Fruit fly (Drosophila melanogaster) whole organism, adult: Measurements from ENCODE around the gene CG31800.
A peak's percentile ranks its signal among the peaks of the same experiment; 100 is the strongest.

Source experiments
- CG11617 ChIP-seq: fragments of 200-800 bp; sonication (Bioruptor generic); optimal IDR thresholded peaks from 2 replicates; lab custom pipeline; 2017; ENCODE audit warnings: mild to moderate bottlenecking, missing biosample characterization, missing genetic modification reagents, missing genetic modification characterization
- CG12768 ChIP-seq: fragments of 200-800 bp; sonication (Bioruptor generic); optimal IDR thresholded peaks from 2 replicates; lab custom pipeline; 2017; ENCODE audit warnings: missing biosample characterization, missing genetic modification characterization, mild to moderate bottlenecking, moderate library complexity, missing genetic modification reagents
- CG14711 ChIP-seq: fragments of 200-800 bp; sonication (Bioruptor generic); optimal IDR thresholded peaks from 2 replicates; lab custom pipeline; 2018; ENCODE audit warnings: missing biosample characterization, mild to moderate bottlenecking, missing genetic modification characterization, moderate library complexity
- CG1620 ChIP-seq: fragments of 200-800 bp; sonication (Bioruptor generic); optimal IDR thresholded peaks from 2 replicates; lab custom pipeline; 2016; ENCODE audit warnings: missing biosample characterization, missing genetic modification characterization
- CG33017 ChIP-seq: fragments of 200-800 bp; sonication (Bioruptor generic); optimal IDR thresholded peaks from 2 replicates; lab custom pipeline; 2018; ENCODE audit warnings: missing biosample characterization, mild to moderate bottlenecking, missing genetic modification characterization, moderate library complexity
- CG5204 ChIP-seq: fragments of 200-800 bp; sonication (Bioruptor generic); optimal IDR thresholded peaks from 2 replicates; lab custom pipeline; 2016; ENCODE audit warnings: missing biosample characterization, missing genetic modification characterization
- CG7045 ChIP-seq: fragments of 200-800 bp; sonication (Bioruptor generic); optimal IDR thresholded peaks from 2 replicates; lab custom pipeline; 2017; ENCODE audit warnings: missing biosample characterization, mild to moderate bottlenecking, missing genetic modification characterization
- CG7101 ChIP-seq: fragments of 200-800 bp; sonication (Bioruptor generic); optimal IDR thresholded peaks from 2 replicates; lab custom pipeline; 2018; ENCODE audit warnings: missing biosample characterization, mild to moderate bottlenecking, missing genetic modification characterization, moderate library complexity
- Clk ChIP-seq: fragments of 200-800 bp; sonication (Bioruptor generic); optimal IDR thresholded peaks from 2 replicates; lab custom pipeline; 2017; ENCODE audit warnings: missing biosample characterization, missing genetic modification characterization
- Crg-1 ChIP-seq: fragments of 200-800 bp; sonication (Bioruptor generic); optimal IDR thresholded peaks from 2 replicates; lab custom pipeline; 2016; ENCODE audit warnings: missing biosample characterization, missing genetic modification characterization
- Hr96 ChIP-seq: fragments of 200-800 bp; sonication (Bioruptor generic); optimal IDR thresholded peaks from 2 replicates; lab custom pipeline; 2016; ENCODE audit warnings: missing biosample characterization, missing genetic modification characterization
- Mnt ChIP-seq: fragments of 200-800 bp; sonication (Bioruptor generic); optimal IDR thresholded peaks from 2 replicates; lab custom pipeline; 2016; ENCODE audit warnings: missing biosample characterization, mild to moderate bottlenecking, missing genetic modification characterization
- bab1 ChIP-seq: fragments of 200-800 bp; sonication (Bioruptor generic); optimal IDR thresholded peaks from 3 replicates; lab custom pipeline; 2019; ENCODE audit warnings: missing biosample characterization, mild to moderate bottlenecking, missing genetic modification characterization, moderate library complexity
- cic ChIP-seq: fragments of 200-800 bp; sonication (Bioruptor generic); optimal IDR thresholded peaks from 2 replicates; lab custom pipeline; 2017; ENCODE audit warnings: missing biosample characterization, mild to moderate bottlenecking, missing genetic modification characterization, moderate library complexity
- cnc ChIP-seq, 2 experiments: fragments of >200 bp; optimal IDR thresholded peaks; 2 replicates each; lab custom pipeline; 2017
- kay ChIP-seq: fragments of 200-800 bp; sonication (Bioruptor generic); peaks from one replicate; lab custom pipeline; 2016; ENCODE audit warnings: missing biosample characterization, missing genetic modification characterization, borderline replicate concordance
- ovo ChIP-seq: fragments of 200-800 bp; sonication (Bioruptor generic); optimal IDR thresholded peaks from 2 replicates; lab custom pipeline; 2016; ENCODE audit warnings: missing biosample characterization, missing genetic modification characterization
- pad ChIP-seq: fragments of 200-800 bp; sonication (Bioruptor generic); optimal IDR thresholded peaks from 3 replicates; lab custom pipeline; 2017; ENCODE audit warnings: missing biosample characterization, missing genetic modification characterization, mild to moderate bottlenecking, moderate library complexity, missing genetic modification reagents
- tj ChIP-seq: fragments of 200-800 bp; sonication (Bioruptor generic); optimal IDR thresholded peaks from 3 replicates; lab custom pipeline; 2017; ENCODE audit warnings: missing biosample characterization, mild to moderate bottlenecking, missing genetic modification characterization, moderate library complexity
- toe ChIP-seq: fragments of 200-800 bp; sonication (Bioruptor generic); optimal IDR thresholded peaks from 2 replicates; lab custom pipeline; 2016; ENCODE audit warnings: missing biosample characterization, missing genetic modification characterization

Gene CG31800

DNA sequence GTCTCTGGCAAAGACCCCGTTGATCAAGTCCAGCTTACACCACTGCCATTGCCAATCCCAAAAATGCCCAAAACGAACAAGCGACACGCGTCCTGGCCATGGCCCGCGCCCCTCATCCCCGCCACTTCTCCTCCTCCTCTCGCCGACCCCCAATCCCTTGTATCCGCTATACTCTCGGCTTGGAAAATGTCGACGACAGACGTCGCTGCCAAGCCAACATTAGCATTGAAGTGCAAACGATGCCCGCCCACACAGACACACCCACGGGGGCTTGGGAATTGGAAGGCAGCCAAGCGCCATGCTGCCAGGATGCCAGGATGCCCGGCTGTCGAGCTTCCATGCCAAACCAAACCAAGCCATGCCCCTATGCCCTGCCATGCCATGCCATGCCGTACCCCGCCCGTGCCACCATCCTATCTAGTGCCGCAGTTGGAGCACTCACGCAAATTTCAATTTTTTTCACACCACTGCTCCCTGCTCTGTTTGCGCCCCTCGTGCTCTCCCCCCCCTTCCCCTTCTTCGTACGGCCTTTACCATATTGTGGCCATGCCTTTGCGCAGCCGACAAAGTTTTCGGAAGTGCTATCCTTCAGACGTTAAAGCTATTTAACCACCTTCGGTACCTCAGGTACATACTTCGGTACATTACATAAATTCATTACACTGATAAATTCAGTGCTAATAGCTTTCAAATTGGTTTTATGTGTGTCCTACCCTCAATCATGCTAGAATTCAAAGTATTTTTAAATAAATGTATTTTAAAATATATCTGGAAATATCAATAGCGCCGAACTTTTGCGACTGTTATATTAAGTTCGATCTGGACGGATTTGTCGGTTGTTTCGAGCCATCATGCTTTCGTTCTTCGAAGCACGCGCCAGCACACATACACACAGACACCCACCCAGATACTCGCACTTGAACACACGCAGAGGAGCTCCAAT lies 12.8 kb downstream of the CG31800 start:
- TF ChIP-seq CG7101 (peak; percentile 72), Crg-1 (GFP tag; lab: Kevin White, UChicago) (no peak), kay (GFP tag; lab: Kevin White, UChicago) (peak; percentile 54), toe (GFP tag; lab: Kevin White, UChicago) (no peak), CG12768 (GFP tag; lab: Kevin White, UChicago) (peak; percentile 45), Mnt (GFP tag; lab: Kevin White, UChicago) (peak; percentile 0), CG14711 (tag; lab: Kevin White, UChicago) (peak; percentile 9), pad (peak; percentile 40), cic (GFP tag; lab: Kevin White, UChicago) (no peak), CG1620 (GFP tag; lab: Kevin White, UChicago) (no peak), CG33017 (tag; lab: Kevin White, UChicago) (peak; percentile 80), CG5204 (GFP tag; lab: Kevin White, UChicago) (peak; percentile 49), Hr96 (GFP tag; lab: Kevin White, UChicago) (no peak), ovo (GFP tag; lab: Kevin White, UChicago) (no peak), cnc (optimal IDR thresholded peaks at IDR 0.05; lab: Kevin White, UChicago) (no peak), bab1 (GFP tag; lab: Kevin White, UChicago) (no peak), Clk (peak; percentile 64), CG11617 (GFP tag; lab: Kevin White, UChicago) (peak; percentile 71), CG7045 (GFP tag; lab: Kevin White, UChicago) (peak; percentile 74), tj (GFP tag; lab: Kevin White, UChicago) (peak; percentile 1)

DNA sequence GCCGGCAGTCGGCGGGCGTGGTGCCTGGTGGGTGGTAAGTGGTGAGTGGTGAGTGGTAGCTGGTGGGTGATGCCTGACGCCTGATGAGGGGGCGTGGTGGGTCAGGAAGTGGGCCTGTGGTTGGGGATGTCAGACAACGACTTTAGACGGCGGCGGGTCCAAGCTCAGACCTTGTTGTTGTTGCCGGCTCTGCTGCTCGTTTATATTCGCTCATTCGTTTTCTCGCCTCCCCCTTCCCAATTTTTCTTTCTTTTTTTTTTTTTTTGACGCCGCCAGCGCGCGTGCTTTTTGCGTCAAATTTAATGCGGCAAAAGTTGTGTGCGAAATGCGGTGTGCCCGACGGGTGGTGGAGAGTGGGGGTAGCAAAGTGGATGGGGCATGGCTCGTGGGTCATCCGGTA lies 14.7 kb downstream of the CG31800 start:
- no peak for TF ChIP-seq cic (GFP tag; lab: Kevin White, UChicago)

DNA sequence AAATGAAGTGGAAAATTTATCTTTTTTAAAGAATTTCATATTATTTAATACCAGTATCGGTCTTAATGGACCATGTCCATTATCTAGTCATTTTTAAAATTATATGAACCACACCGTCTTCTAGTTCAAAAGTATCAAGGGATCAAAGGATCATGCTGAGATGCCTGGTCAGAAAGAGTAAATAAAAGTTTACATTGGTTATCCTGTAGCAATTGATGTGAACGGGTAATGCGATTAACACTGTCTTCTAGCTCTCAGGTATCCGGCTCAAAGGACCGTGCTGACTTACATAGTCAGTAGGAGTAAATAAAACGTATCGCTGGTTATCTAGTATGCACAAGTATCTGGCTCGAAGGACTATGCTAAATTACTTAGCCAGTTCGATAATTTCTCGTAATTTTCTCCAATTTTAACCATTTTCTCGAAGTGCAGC lies 15.2 kb downstream of the CG31800 start:
- peak; percentile 53 for TF ChIP-seq CG5204 (GFP tag; lab: Kevin White, UChicago)
- no peak for TF ChIP-seq CG7045 (GFP tag; lab: Kevin White, UChicago)

DNA sequence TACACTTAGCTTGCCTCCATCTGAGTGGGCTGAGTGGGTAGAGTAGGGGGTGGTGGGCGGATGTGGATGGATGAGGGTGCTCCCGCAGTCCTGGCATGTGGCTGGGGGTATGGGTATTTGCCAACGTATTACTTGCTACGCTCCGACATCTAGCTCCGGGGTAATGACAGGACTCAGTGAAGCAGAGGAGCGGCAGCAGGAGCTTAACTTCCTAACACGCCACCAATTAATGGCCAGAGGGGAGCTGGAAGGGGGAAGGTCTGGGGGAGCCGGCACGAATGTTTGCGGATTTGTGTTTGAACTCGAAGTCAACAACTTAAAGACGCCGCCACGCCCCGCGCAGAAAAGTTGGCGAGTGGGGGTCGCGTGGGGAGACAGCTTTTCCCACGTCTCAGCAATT lies 16.1 kb downstream of the CG31800 start:
- TF ChIP-seq bab1 (GFP tag; lab: Kevin White, UChicago), result no peak
- TF ChIP-seq ovo (GFP tag; lab: Kevin White, UChicago), result no peak
- no peak for TF ChIP-seq CG14711 (tag; lab: Kevin White, UChicago)
- TF ChIP-seq CG33017 (tag; lab: Kevin White, UChicago), result no peak
- TF ChIP-seq Mnt (GFP tag; lab: Kevin White, UChicago), result no peak
- TF ChIP-seq CG7045 (GFP tag; lab: Kevin White, UChicago), result no peak
- TF ChIP-seq CG1620 (GFP tag; lab: Kevin White, UChicago), result no peak
- no peak for TF ChIP-seq pad
- no peak for TF ChIP-seq CG5204 (GFP tag; lab: Kevin White, UChicago)
- no peak for TF ChIP-seq kay (GFP tag; lab: Kevin White, UChicago)
- no peak for TF ChIP-seq CG11617 (GFP tag; lab: Kevin White, UChicago)
- no peak for TF ChIP-seq tj (GFP tag; lab: Kevin White, UChicago)
- no peak for TF ChIP-seq Crg-1 (GFP tag; lab: Kevin White, UChicago)
- TF ChIP-seq Hr96 (GFP tag; lab: Kevin White, UChicago), result no peak
- TF ChIP-seq CG12768 (GFP tag; lab: Kevin White, UChicago), result no peak
- TF ChIP-seq Clk, result no peak
- no peak for TF ChIP-seq cnc (optimal IDR thresholded peaks at IDR 0.05; lab: Kevin White, UChicago)
- TF ChIP-seq toe (GFP tag; lab: Kevin White, UChicago), result no peak

DNA sequence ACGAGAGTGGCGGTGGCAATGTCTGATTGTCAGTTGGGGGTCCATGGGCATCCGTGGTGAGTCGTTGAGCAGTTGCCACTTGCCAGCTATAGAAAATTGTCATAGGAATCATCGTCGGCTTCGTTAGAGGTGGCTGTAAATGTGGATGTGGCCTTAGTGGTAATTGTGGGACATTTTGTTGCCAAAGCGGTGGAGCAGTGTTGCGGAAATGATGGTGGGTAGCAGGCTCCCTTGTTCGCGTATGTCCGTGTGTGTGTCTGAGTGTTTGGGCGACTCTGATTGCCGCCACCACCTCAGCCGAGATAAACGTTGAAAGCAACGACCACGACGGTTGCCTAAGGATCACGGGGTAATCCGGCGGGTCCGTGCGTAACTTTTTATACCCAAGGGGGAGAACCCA lies 17.3 kb downstream of the CG31800 start:
- TF ChIP-seq bab1 (GFP tag; lab: Kevin White, UChicago), result no peak
- no peak for TF ChIP-seq Mnt (GFP tag; lab: Kevin White, UChicago)
- TF ChIP-seq CG1620 (GFP tag; lab: Kevin White, UChicago), result no peak
- TF ChIP-seq CG7045 (GFP tag; lab: Kevin White, UChicago), result no peak
- no peak for TF ChIP-seq CG12768 (GFP tag; lab: Kevin White, UChicago)
- no peak for TF ChIP-seq CG33017 (tag; lab: Kevin White, UChicago)
- TF ChIP-seq CG7101, result no peak
- no peak for TF ChIP-seq CG11617 (GFP tag; lab: Kevin White, UChicago)
- no peak for TF ChIP-seq pad
- TF ChIP-seq CG14711 (tag; lab: Kevin White, UChicago), result no peak
- no peak for TF ChIP-seq Hr96 (GFP tag; lab: Kevin White, UChicago)
- no peak for TF ChIP-seq Crg-1 (GFP tag; lab: Kevin White, UChicago)
- no peak for TF ChIP-seq Clk
- no peak for TF ChIP-seq toe (GFP tag; lab: Kevin White, UChicago)
- no peak for TF ChIP-seq cnc (optimal IDR thresholded peaks at IDR 0.05; lab: Kevin White, UChicago)

DNA sequence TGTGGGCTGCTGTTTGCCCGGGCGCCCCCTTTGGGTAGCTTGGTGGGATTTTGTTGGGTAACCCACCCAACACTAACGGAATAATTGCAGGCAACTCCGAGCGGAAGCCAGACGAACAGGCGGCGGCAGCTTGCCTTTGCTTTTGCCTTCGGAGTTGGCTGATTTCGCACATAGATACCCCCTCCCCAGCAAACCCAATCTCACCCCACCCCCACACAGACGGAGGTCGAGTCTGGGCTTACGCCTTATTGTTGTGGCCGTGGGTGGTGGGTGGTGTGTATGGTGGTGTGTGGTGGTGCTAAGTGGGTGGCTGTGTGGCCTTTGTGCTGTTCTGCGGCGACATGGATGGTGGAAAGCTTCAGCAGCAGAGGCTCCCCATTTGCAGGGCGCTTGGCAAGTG lies 18.7 kb downstream of the CG31800 start:
- TF ChIP-seq kay (GFP tag; lab: Kevin White, UChicago), result no peak
- no peak for TF ChIP-seq CG7045 (GFP tag; lab: Kevin White, UChicago)
- no peak for TF ChIP-seq tj (GFP tag; lab: Kevin White, UChicago)
- no peak for TF ChIP-seq toe (GFP tag; lab: Kevin White, UChicago)
- no peak for TF ChIP-seq cnc (optimal IDR thresholded peaks at IDR 0.05; lab: Kevin White, UChicago)
- TF ChIP-seq Crg-1 (GFP tag; lab: Kevin White, UChicago), result no peak
- TF ChIP-seq CG7101, result no peak
- no peak for TF ChIP-seq Mnt (GFP tag; lab: Kevin White, UChicago)
- no peak for TF ChIP-seq ovo (GFP tag; lab: Kevin White, UChicago)
- TF ChIP-seq CG12768 (GFP tag; lab: Kevin White, UChicago), result no peak
- TF ChIP-seq Hr96 (GFP tag; lab: Kevin White, UChicago), result no peak
- TF ChIP-seq CG1620 (GFP tag; lab: Kevin White, UChicago), result no peak
- TF ChIP-seq cic (GFP tag; lab: Kevin White, UChicago), result no peak
- no peak for TF ChIP-seq CG14711 (tag; lab: Kevin White, UChicago)
- no peak for TF ChIP-seq CG5204 (GFP tag; lab: Kevin White, UChicago)
- no peak for TF ChIP-seq CG11617 (GFP tag; lab: Kevin White, UChicago)
- no peak for TF ChIP-seq CG33017 (tag; lab: Kevin White, UChicago)
- TF ChIP-seq Clk, result no peak
